Worm (Caenorhabditis elegans) whole organism, young adult: Measurements from ENCODE around the gene Y45F3A.1.
A peak's percentile ranks its signal among the peaks of the same experiment; 100 is the strongest.

Experiments used
- B0019.2 ChIP-seq: fragments of 200-800 bp; sonication (Bioruptor generic); conservative IDR thresholded peaks from 2 replicates; pipeline ENCODE4 v1.3.6; 2022; ENCODE audit warnings: missing genetic modification reagents, missing genetic modification characterization, missing compliant biosample characterization
- B0336.3 ChIP-seq: fragments of 200-800 bp; sonication (Bioruptor generic); IDR thresholded peaks from 2 replicates; pipeline ENCODE4 v1.3.6; 2022; ENCODE audit warnings: missing genetic modification characterization, missing compliant biosample characterization
- C06A6.2 ChIP-seq: fragments of 200-800 bp; sonication (Bioruptor generic); conservative IDR thresholded peaks from 2 replicates; pipeline ENCODE4 v1.3.6; 2022; ENCODE audit warnings: missing genetic modification characterization, missing compliant biosample characterization
- D2030.7 ChIP-seq: fragments of 200-800 bp; sonication (Bioruptor generic); IDR thresholded peaks from 2 replicates; pipeline ENCODE4 v1.3.6; 2022; ENCODE audit warnings: missing genetic modification reagents, missing genetic modification characterization, missing compliant biosample characterization
- F10E7.11 ChIP-seq: sonication (generic microtip); optimal IDR thresholded peaks from 2 replicates; lab custom pipeline; 2017; ENCODE audit warnings: mild to moderate bottlenecking, missing genetic modification characterization, moderate library complexity, missing compliant biosample characterization
- F22D6.2 ChIP-seq: sonication (generic microtip); optimal IDR thresholded peaks from 2 replicates; lab custom pipeline; 2016; ENCODE audit warnings: mild to moderate bottlenecking, missing genetic modification characterization, missing compliant biosample characterization
- F33H1.4 ChIP-seq: fragments of 200-800 bp; sonication (Bioruptor generic); IDR thresholded peaks from 2 replicates; pipeline ENCODE4 v1.3.6; 2022; ENCODE audit warnings: missing genetic modification reagents, missing genetic modification characterization, missing compliant biosample characterization
- T07F8.4 ChIP-seq: sonication (generic microtip); optimal IDR thresholded peaks from 2 replicates; lab custom pipeline; 2016; ENCODE audit warnings: mild to moderate bottlenecking, missing genetic modification characterization, moderate library complexity, missing compliant biosample characterization
- Y53G8AR.9 ChIP-seq: fragments of 200-800 bp; sonication (Bioruptor generic); conservative IDR thresholded peaks from 2 replicates; pipeline ENCODE4 v1.3.6; 2022; ENCODE audit warnings: missing genetic modification reagents, missing genetic modification characterization, missing compliant biosample characterization
- Y95B8A.8 ChIP-seq: fragments of 200-800 bp; sonication (Bioruptor generic); IDR thresholded peaks from 2 replicates; pipeline ENCODE4 v1.3.6; 2022; ENCODE audit warnings: missing genetic modification reagents, missing genetic modification characterization, missing compliant biosample characterization
- atf-7 ChIP-seq: sonication (generic microtip); optimal IDR thresholded peaks from 2 replicates; lab custom pipeline; 2017; ENCODE audit warnings: mild to moderate bottlenecking, missing genetic modification characterization, missing compliant biosample characterization
- athp-1 ChIP-seq: sonication (generic microtip); optimal IDR thresholded peaks from 2 replicates; lab custom pipeline; 2017; ENCODE audit warnings: mild to moderate bottlenecking, missing genetic modification characterization, missing compliant biosample characterization
- attf-3 ChIP-seq: fragments of 200-800 bp; sonication (Bioruptor generic); conservative IDR thresholded peaks from 2 replicates; pipeline ENCODE4 v1.3.6; 2022; ENCODE audit warnings: missing genetic modification reagents, missing genetic modification characterization, missing compliant biosample characterization
- cebp-2 ChIP-seq: fragments of 200-800 bp; sonication (Bioruptor generic); IDR thresholded peaks from 2 replicates; pipeline ENCODE4 v1.3.6; 2022; ENCODE audit warnings: missing genetic modification characterization, missing compliant biosample characterization
- ceh-27 ChIP-seq: fragments of 200-800 bp; sonication (Bioruptor generic); optimal IDR thresholded peaks from 2 replicates; lab custom pipeline; 2018; ENCODE audit warnings: mild to moderate bottlenecking, missing genetic modification characterization, moderate library complexity, missing compliant biosample characterization
- ceh-91 ChIP-seq: fragments of 200-800 bp; sonication (Bioruptor generic); IDR thresholded peaks from 2 replicates; pipeline ENCODE4 v1.3.6; 2022; ENCODE audit warnings: missing genetic modification reagents, missing genetic modification characterization, missing compliant biosample characterization
- chd-7 ChIP-seq: sonication (generic microtip); optimal IDR thresholded peaks from 2 replicates; lab custom pipeline; 2016; ENCODE audit warnings: mild to moderate bottlenecking, missing genetic modification characterization, moderate library complexity, missing compliant biosample characterization
- dox-1 ChIP-seq: fragments of 200-800 bp; sonication (Bioruptor generic); IDR thresholded peaks from 2 replicates; pipeline ENCODE4 v1.3.6; 2022; ENCODE audit warnings: missing genetic modification reagents, missing genetic modification characterization, missing compliant biosample characterization
- dpff-1 ChIP-seq: sonication (generic microtip); optimal IDR thresholded peaks from 2 replicates; lab custom pipeline; 2017; ENCODE audit warnings: mild to moderate bottlenecking, missing genetic modification characterization, missing compliant biosample characterization
- efl-1 ChIP-seq: fragments of 150-350 bp; optimal IDR thresholded peaks from 2 replicates; lab custom pipeline; 2014; ENCODE audit warnings: missing biosample characterization, missing genetic modification reagents, missing genetic modification characterization
- egl-18 ChIP-seq: fragments of 200-800 bp; sonication (Bioruptor generic); IDR thresholded peaks from 2 replicates; pipeline ENCODE4 v1.3.6; 2022; ENCODE audit warnings: missing genetic modification reagents, missing genetic modification characterization, missing compliant biosample characterization
- egl-44 ChIP-seq: fragments of 200-800 bp; sonication (Bioruptor generic); IDR thresholded peaks from 2 replicates; pipeline ENCODE4 v1.3.6; 2022; ENCODE audit warnings: missing genetic modification reagents, missing genetic modification characterization, missing compliant biosample characterization
- egrh-3 ChIP-seq: fragments of 200-800 bp; sonication (Bioruptor generic); IDR thresholded peaks from 2 replicates; pipeline ENCODE4 v1.3.6; 2022; ENCODE audit warnings: missing genetic modification reagents, missing genetic modification characterization, missing compliant biosample characterization
- ekl-4 ChIP-seq: fragments of 200-800 bp; sonication (Bioruptor generic); IDR thresholded peaks from 2 replicates; pipeline ENCODE4 v1.3.6; 2022; ENCODE audit warnings: missing genetic modification reagents, missing genetic modification characterization, missing compliant biosample characterization
- ets-4 ChIP-seq: fragments of 200-800 bp; sonication (Bioruptor generic); optimal IDR thresholded peaks from 2 replicates; lab custom pipeline; 2018; ENCODE audit warnings: mild to moderate bottlenecking, missing genetic modification characterization, missing compliant biosample characterization
- him-1 ChIP-seq: sonication (generic microtip); optimal IDR thresholded peaks from 2 replicates; lab custom pipeline; 2016; ENCODE audit warnings: missing genotype, missing genetic modification reagents, missing genetic modification characterization, missing compliant biosample characterization
- hrde-1 ChIP-seq: sonication (generic microtip); optimal IDR thresholded peaks from 2 replicates; lab custom pipeline; 2016; ENCODE audit warnings: missing genetic modification characterization, mild to moderate bottlenecking, missing compliant biosample characterization, moderate library complexity, missing genotype, missing genetic modification reagents, borderline replicate concordance
- let-526 ChIP-seq: fragments of 200-800 bp; sonication (Bioruptor generic); IDR thresholded peaks from 2 replicates; pipeline ENCODE4 v1.3.6; 2022; ENCODE audit warnings: missing genetic modification reagents, missing genetic modification characterization, missing compliant biosample characterization
- let-607 ChIP-seq, 2 experiments: fragments of 200-800 bp in 1 of 2; sonication (Bioruptor generic) in 1 of 2; sonication (generic microtip) in 1 of 2; optimal IDR thresholded peaks; 2 replicates each; lab custom pipeline; 2016 to 2018; ENCODE audit warnings: mild to moderate bottlenecking in 2 of 2, missing compliant biosample characterization in 2 of 2, missing genetic modification characterization in 2 of 2, moderate library complexity in 2 of 2, missing genotype in 1 of 2
- lin-26 ChIP-seq: fragments of 200-800 bp; sonication (Bioruptor generic); IDR thresholded peaks from 2 replicates; pipeline ENCODE4 v1.3.6; 2022; ENCODE audit warnings: missing genetic modification reagents, missing genetic modification characterization, missing compliant biosample characterization
- lin-35 ChIP-seq, 3 experiments: fragments of 150-350 bp in 2 of 3; sonication (generic microtip) in 1 of 3; optimal IDR thresholded peaks; 2 replicates each; lab custom pipeline; 2014 to 2018; ENCODE audit warnings: missing biosample characterization in 3 of 3, missing genetic modification characterization in 3 of 3, missing genetic modification reagents in 3 of 3
- lin-54 ChIP-seq: fragments of 200-800 bp; sonication (Bioruptor generic); optimal IDR thresholded peaks from 2 replicates; lab custom pipeline; 2018; ENCODE audit warnings: mild to moderate bottlenecking, missing genetic modification characterization, missing compliant biosample characterization
- lir-1 ChIP-seq: fragments of 200-800 bp; sonication (Bioruptor generic); conservative IDR thresholded peaks from 2 replicates; pipeline ENCODE4 v1.3.6; 2022; ENCODE audit warnings: missing genetic modification reagents, missing genetic modification characterization, missing compliant biosample characterization
- madf-3 ChIP-seq: fragments of 200-800 bp; sonication (Bioruptor generic); IDR thresholded peaks from 2 replicates; pipeline ENCODE4 v1.3.6; 2022; ENCODE audit warnings: missing genetic modification reagents, missing genetic modification characterization, missing compliant biosample characterization
- madf-8 ChIP-seq: fragments of 200-800 bp; sonication (Bioruptor generic); conservative IDR thresholded peaks from 2 replicates; pipeline ENCODE4 v1.3.6; 2022; ENCODE audit warnings: missing genetic modification reagents, missing genetic modification characterization, missing compliant biosample characterization
- nfya-1 ChIP-seq: sonication (generic microtip); optimal IDR thresholded peaks from 2 replicates; lab custom pipeline; 2017; ENCODE audit warnings: antibody characterized with exemption, missing compliant biosample characterization, missing genetic modification characterization, borderline replicate concordance; ENCODE audit not compliant: insufficient read depth
- nfyb-1 ChIP-seq: fragments of 200-800 bp; sonication (Bioruptor generic); IDR thresholded peaks from 2 replicates; pipeline ENCODE4 v1.3.6; 2022; ENCODE audit warnings: missing genetic modification reagents, missing genetic modification characterization, missing compliant biosample characterization
- nhr-120 ChIP-seq: fragments of 200-800 bp; sonication (Bioruptor generic); IDR thresholded peaks from 2 replicates; pipeline ENCODE4 v1.3.6; 2022; ENCODE audit warnings: missing genetic modification characterization, missing compliant biosample characterization
- nhr-80 ChIP-seq: sonication (generic microtip); optimal IDR thresholded peaks from 2 replicates; lab custom pipeline; 2016; ENCODE audit warnings: missing genetic modification characterization, missing compliant biosample characterization
- nhr-90 ChIP-seq: sonication (generic microtip); optimal IDR thresholded peaks from 2 replicates; lab custom pipeline; 2016; ENCODE audit warnings: missing genotype, mild to moderate bottlenecking, missing genetic modification characterization, missing compliant biosample characterization
- pha-4 ChIP-seq: fragments of 150-350 bp; sonication (generic microtip); optimal IDR thresholded peaks from 2 replicates; lab custom pipeline; 2014; ENCODE audit warnings: missing biosample characterization, missing genetic modification reagents, missing genetic modification characterization
- rpc-1 ChIP-seq, 2 experiments: fragments of 150-350 bp in 1 of 2; sonication (generic microtip) in 1 of 2; optimal IDR thresholded peaks; 2 replicates each; lab custom pipeline; 2014 to 2018; ENCODE audit warnings: missing biosample characterization in 1 of 2, missing genetic modification characterization in 1 of 2, missing genetic modification reagents in 1 of 2, missing genotype in 1 of 2
- snpc-1.3 ChIP-seq: sonication (generic microtip); optimal IDR thresholded peaks from 2 replicates; lab custom pipeline; 2017; ENCODE audit warnings: missing genetic modification characterization, mild to moderate bottlenecking, missing compliant biosample characterization, antibody characterized with exemption, moderate library complexity, missing genotype, missing genetic modification reagents; ENCODE audit not compliant: insufficient read depth
- tlf-1 ChIP-seq: fragments of 200-800 bp; sonication (Bioruptor generic); optimal IDR thresholded peaks from 2 replicates; lab custom pipeline; 2018; ENCODE audit warnings: mild to moderate bottlenecking, missing genetic modification characterization, missing compliant biosample characterization
- ztf-22 ChIP-seq: fragments of 200-800 bp; sonication (Bioruptor generic); optimal IDR thresholded peaks from 2 replicates; lab custom pipeline; 2018; ENCODE audit warnings: mild to moderate bottlenecking, missing genetic modification characterization, moderate library complexity, missing compliant biosample characterization
- ztf-28 ChIP-seq: fragments of 200-800 bp; sonication (Bioruptor generic); IDR thresholded peaks from 2 replicates; pipeline ENCODE4 v1.3.6; 2022; ENCODE audit warnings: missing genetic modification reagents, missing genetic modification characterization, missing compliant biosample characterization

Y45F3A.1 gene

ce11 chrIII:10535226-10535625, 26.5 kb downstream of the Y45F3A.1 start, which contains the start of gene hpd-1:
hpd-1 (plus strand) TSS chrIII:10535526.
- TF ChIP-seq madf-3 (no peak), Y95B8A.8 (GFP tag; lab: Robert Waterston, UW) (no peak), rpc-1 (optimal IDR thresholded peaks at IDR 0.05; lab: Kevin White, UChicago) (no peak), rpc-1 (tag; optimal IDR thresholded peaks at IDR 0.05; lab: Kevin White, UChicago) (no peak), nhr-120 (GFP tag; lab: Robert Waterston, UW) (no peak), hrde-1 (tag; lab: Kevin White, UChicago) (no peak), F22D6.2 (tag; lab: Kevin White, UChicago) (no peak), egl-18 (GFP tag; lab: Robert Waterston, UW) (no peak), ztf-28 (no peak), ceh-91 (GFP tag; lab: Robert Waterston, UW) (no peak), F33H1.4 (GFP tag; lab: Robert Waterston, UW) (no peak), D2030.7 (GFP tag; lab: Robert Waterston, UW) (no peak), nhr-90 (tag; lab: Kevin White, UChicago) (no peak), dpff-1 (tag; lab: Kevin White, UChicago) (no peak), let-526 (no peak), B0019.2 (no peak), tlf-1 (no peak), F10E7.11 (tag; lab: Kevin White, UChicago) (no peak), lir-1 (GFP tag; lab: Robert Waterston, UW) (no peak), lin-35 (GFP tag; optimal IDR thresholded peaks at IDR 0.05; lab: Kevin White, UChicago) (no peak)

- TF ChIP-seq B0336.3 (GFP tag; lab: Robert Waterston, UW) (peak; percentile 74), egrh-3 (GFP tag; lab: Robert Waterston, UW) (peak; percentile 38; the same call in 1 of the 2 replicates), lin-26 (GFP tag; lab: Robert Waterston, UW) (peak; percentile 79), cebp-2 (GFP tag; lab: Robert Waterston, UW) (0 out of 2 replicates have a peak, but pooled peaks have one; percentile 70), let-526 (peak; percentile 43; the same call in 1 of the 2 replicates), T07F8.4 (tag; lab: Kevin White, UChicago) (no peak), ceh-27 (GFP tag; lab: Kevin White, UChicago) (peak; percentile 13), pha-4 (no peak), chd-7 (tag; lab: Kevin White, UChicago) (peak; percentile 77), dox-1 (peak; percentile 76), egl-44 (GFP tag; lab: Robert Waterston, UW) (0 out of 2 replicates have a peak, but pooled peaks have one; percentile 59), let-607 (tag; optimal IDR thresholded peaks at IDR 0.05; lab: Kevin White, UChicago) (peak in 1 of 2 experiments; percentile 74), snpc-1.3 (tag; lab: Kevin White, UChicago) (no peak), him-1 (tag; lab: Kevin White, UChicago) (no peak), nhr-80 (tag; lab: Kevin White, UChicago) (peak; percentile 60), athp-1 (tag; lab: Kevin White, UChicago) (no peak), nfyb-1 (GFP tag; lab: Robert Waterston, UW) (peak; percentile 70; the same call in 1 of the 2 replicates), ekl-4 (0 out of 2 replicates have a peak, but pooled peaks have one; percentile 29), ztf-22 (GFP tag; lab: Kevin White, UChicago) (peak; percentile 79), rpc-1 (optimal IDR thresholded peaks at IDR 0.05; lab: Kevin White, UChicago) (no peak), rpc-1 (tag; optimal IDR thresholded peaks at IDR 0.05; lab: Kevin White, UChicago) (no peak), lin-54 (GFP tag; lab: Kevin White, UChicago) (peak; percentile 50), Y53G8AR.9 (GFP tag; lab: Robert Waterston, UW) (peak; percentile 66; the same call in 1 of the 2 replicates), nfya-1 (tag; lab: Kevin White, UChicago) (no peak), ets-4 (GFP tag; lab: Kevin White, UChicago) (peak; percentile 50), F10E7.11 (tag; lab: Kevin White, UChicago) (no peak), efl-1 (GFP tag; lab: Kevin White, UChicago) (no peak), madf-8 (no peak), attf-3 (GFP tag; lab: Robert Waterston, UW) (no peak), C06A6.2 (GFP tag; lab: Robert Waterston, UW) (peak; percentile 74), atf-7 (tag; lab: Kevin White, UChicago) (peak; percentile 93)
Observed at ce11 chrIII:10534191-10534590, 27.5 kb downstream of the Y45F3A.1 start.
